Worm (Caenorhabditis elegans): ENCODE data around the gene pfd-5.

DNA sequence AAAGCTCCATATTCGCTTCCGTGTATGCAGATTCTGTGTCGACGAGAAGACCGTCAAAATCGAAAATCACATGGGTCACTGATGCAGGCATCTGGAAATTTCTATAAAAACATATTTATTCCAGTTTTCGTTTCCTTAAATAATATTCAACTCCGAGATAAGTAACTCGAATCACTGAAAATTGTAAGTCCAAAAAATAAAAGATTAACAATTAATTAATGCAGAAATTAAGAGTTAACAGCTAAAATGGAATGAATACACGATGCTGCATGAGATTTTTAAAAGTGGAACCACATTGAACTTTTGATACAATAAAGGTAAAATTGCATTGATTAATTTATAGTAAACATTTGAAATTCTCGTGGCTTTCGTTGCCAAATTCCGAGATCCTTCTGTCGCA is 32.2 kb upstream of the pfd-5 start, which contains the start of gene R151.10:
- TF ChIP-seq him-1 (tag; optimal IDR thresholded peaks at IDR 0.05) (no peak), dao-5 (tag; optimal IDR thresholded peaks at IDR 0.05) (no peak)

All from whole organism, L4/young adult.